Fruit fly (Drosophila melanogaster) whole organism, prepupa: ENCODE measurements around the gene CG10565.

ENCODE experiments used
- CG16779 ChIP-seq: fragments of 200-800 bp; sonication (Bioruptor generic); optimal IDR thresholded peaks from 3 replicates; lab custom pipeline; 2017; ENCODE audit warnings: missing biosample characterization, mild to moderate bottlenecking, missing genetic modification characterization
- CG31627 ChIP-seq: fragments of 200-800 bp; sonication (Bioruptor generic); optimal IDR thresholded peaks from 3 replicates; lab custom pipeline; 2016; ENCODE audit warnings: missing biosample characterization, missing genetic modification characterization
- CG9139 ChIP-seq: fragments of 200-800 bp; sonication (Bioruptor generic); optimal IDR thresholded peaks from 3 replicates; lab custom pipeline; 2017; ENCODE audit warnings: missing biosample characterization, mild to moderate bottlenecking, missing genetic modification characterization
- Gug ChIP-seq: fragments of 200-800 bp; sonication (Bioruptor generic); IDR thresholded peaks from 2 replicates; pipeline ENCODE4 v1.3.6; 2022; ENCODE audit warnings: missing biosample characterization, missing genetic modification characterization
- Lpt ChIP-seq: fragments of 200-800 bp; sonication (Bioruptor generic); optimal IDR thresholded peaks from 3 replicates; lab custom pipeline; 2016; ENCODE audit warnings: missing biosample characterization, missing genetic modification characterization
- dsx ChIP-seq: fragments of 200-800 bp; optimal IDR thresholded peaks from 3 replicates; lab custom pipeline; 2019; ENCODE audit warnings: missing biosample characterization, mild to moderate bottlenecking, missing genetic modification characterization, moderate library complexity; ENCODE audit not compliant: poor library complexity, severe bottlenecking

DNA sequence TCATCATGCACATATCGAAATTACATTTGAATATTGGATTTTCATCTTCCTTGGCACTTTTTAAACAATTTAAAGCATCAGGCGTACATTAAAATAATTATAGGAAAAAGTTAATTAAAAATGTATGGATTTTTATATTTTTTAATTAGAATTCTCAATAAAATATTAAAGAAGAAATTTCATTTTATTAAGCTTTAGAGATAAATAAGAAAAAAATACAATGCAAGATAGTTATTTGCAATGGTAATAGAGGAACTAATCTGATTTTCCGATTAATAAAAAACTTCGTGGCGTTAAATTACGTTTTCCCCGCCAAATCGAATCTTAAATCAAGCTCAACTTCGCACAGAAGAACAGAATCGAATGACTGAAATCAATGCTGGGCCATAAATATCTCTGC lies 14.8 kb downstream of the CG10565 start, which contains the start of gene CG43938:
- TF ChIP-seq CG9139 (GFP tag; lab: Kevin White, UChicago) (no peak), Gug (no peak), Lpt (GFP tag; lab: Kevin White, UChicago) (no peak), CG16779 (no peak), dsx (GFP tag; lab: Kevin White, UChicago) (no peak), CG31627 (GFP tag; lab: Kevin White, UChicago) (no peak)
